Worm (Caenorhabditis elegans) whole organism, L3 larva: Measurements from ENCODE around the gene B0024.4.

ENCODE experiments used
- ZK546.5 ChIP-seq: sonication (generic microtip); optimal IDR thresholded peaks from 2 replicates; lab custom pipeline; 2017; ENCODE audit warnings: missing biosample characterization, missing genetic modification characterization
- aly-2 ChIP-seq: fragments of 150-350 bp; optimal IDR thresholded peaks from 2 replicates; lab custom pipeline; 2014; ENCODE audit warnings: missing biosample characterization, missing genetic modification characterization
- ama-1 ChIP-seq: fragments of 150-350 bp; optimal IDR thresholded peaks from 2 replicates; lab custom pipeline; 2018
- ceh-16 ChIP-seq: sonication (generic microtip); optimal IDR thresholded peaks from 2 replicates; lab custom pipeline; 2017; ENCODE audit warnings: missing biosample characterization, missing genetic modification characterization
- ceh-28 ChIP-seq: fragments of 150-350 bp; optimal IDR thresholded peaks from 2 replicates; lab custom pipeline; 2014; ENCODE audit warnings: missing biosample characterization, missing genetic modification reagents, missing genetic modification characterization
- egl-27 ChIP-seq: sonication (generic microtip); optimal IDR thresholded peaks from 4 replicates; lab custom pipeline; 2017; ENCODE audit warnings: missing biosample characterization, missing genetic modification reagents, missing genetic modification characterization
- elt-1 ChIP-seq: fragments of 150-350 bp; optimal IDR thresholded peaks from 2 replicates; lab custom pipeline; 2014; ENCODE audit warnings: missing biosample characterization, missing genetic modification characterization
- elt-2 ChIP-seq: sonication (generic microtip); optimal IDR thresholded peaks from 2 replicates; lab custom pipeline; 2016; ENCODE audit warnings: missing genetic modification reagents, mild to moderate bottlenecking, missing genetic modification characterization, missing compliant biosample characterization
- elt-3 ChIP-seq, 3 experiments: fragments of 150-350 bp in 1 of 3; sonication (generic microtip) in 2 of 3; optimal IDR thresholded peaks; 2 replicates in 2 of 3; 4 replicates in 1 of 3; lab custom pipeline; 2014 to 2017; ENCODE audit warnings: missing biosample characterization in 3 of 3, missing genetic modification characterization in 3 of 3
- eor-1 ChIP-seq, 2 experiments: fragments of 150-350 bp; optimal IDR thresholded peaks; 2 replicates each; lab custom pipeline; 2014 to 2018; ENCODE audit warnings: missing biosample characterization in 2 of 2, missing genetic modification characterization in 2 of 2
- fkh-10 ChIP-seq: sonication (generic microtip); optimal IDR thresholded peaks from 2 replicates; lab custom pipeline; 2017; ENCODE audit warnings: missing biosample characterization, missing genetic modification reagents, missing genetic modification characterization
- fkh-2 ChIP-seq: fragments of 150-350 bp; optimal IDR thresholded peaks from 2 replicates; lab custom pipeline; 2014; ENCODE audit warnings: missing biosample characterization, missing genetic modification reagents, missing genetic modification characterization
- fos-1 ChIP-seq: fragments of 150-350 bp; optimal IDR thresholded peaks from 2 replicates; lab custom pipeline; 2014; ENCODE audit warnings: missing biosample characterization, missing genetic modification characterization
- jun-1 ChIP-seq: fragments of 150-350 bp; optimal IDR thresholded peaks from 2 replicates; lab custom pipeline; 2014; ENCODE audit warnings: missing biosample characterization, missing genetic modification reagents, missing genetic modification characterization
- lin-15B ChIP-seq: fragments of 150-350 bp; optimal IDR thresholded peaks from 2 replicates; lab custom pipeline; 2014; ENCODE audit warnings: missing biosample characterization, missing genetic modification characterization
- lin-39 ChIP-seq: fragments of 150-350 bp; optimal IDR thresholded peaks from 2 replicates; lab custom pipeline; 2018; ENCODE audit warnings: missing biosample characterization, missing genetic modification reagents, missing genetic modification characterization
- lsy-12 ChIP-seq: sonication (generic microtip); optimal IDR thresholded peaks from 2 replicates; lab custom pipeline; 2016; ENCODE audit warnings: mild to moderate bottlenecking, missing genetic modification characterization, missing compliant biosample characterization
- mdl-1 ChIP-seq: fragments of 150-350 bp; optimal IDR thresholded peaks from 2 replicates; lab custom pipeline; 2014; ENCODE audit warnings: missing biosample characterization, missing genetic modification characterization
- mml-1 ChIP-seq: fragments of 150-350 bp; sonication (generic microtip); optimal IDR thresholded peaks from 3 replicates; lab custom pipeline; 2014; ENCODE audit warnings: missing biosample characterization, missing genetic modification characterization
- nhr-11 ChIP-seq: fragments of 150-350 bp; optimal IDR thresholded peaks from 2 replicates; lab custom pipeline; 2014; ENCODE audit warnings: missing biosample characterization, missing genetic modification characterization
- nhr-12 ChIP-seq: fragments of 150-350 bp; optimal IDR thresholded peaks from 2 replicates; lab custom pipeline; 2014; ENCODE audit warnings: missing biosample characterization, missing genetic modification characterization
- nhr-23 ChIP-seq: fragments of 150-350 bp; optimal IDR thresholded peaks from 2 replicates; lab custom pipeline; 2014; ENCODE audit warnings: missing biosample characterization, missing genetic modification reagents, missing genetic modification characterization
- nhr-237 ChIP-seq: fragments of 150-350 bp; optimal IDR thresholded peaks from 2 replicates; lab custom pipeline; 2014; ENCODE audit warnings: missing biosample characterization, missing genetic modification characterization
- nhr-25 ChIP-seq: sonication (generic microtip); optimal IDR thresholded peaks from 2 replicates; lab custom pipeline; 2017; ENCODE audit warnings: missing biosample characterization, missing genetic modification characterization
- nhr-28 ChIP-seq: fragments of 150-350 bp; optimal IDR thresholded peaks from 2 replicates; lab custom pipeline; 2014; ENCODE audit warnings: missing biosample characterization, missing genetic modification characterization
- nhr-43 ChIP-seq: sonication (generic microtip); optimal IDR thresholded peaks from 2 replicates; lab custom pipeline; 2016; ENCODE audit warnings: mild to moderate bottlenecking, missing genetic modification characterization, missing compliant biosample characterization; ENCODE audit not compliant: poor library complexity, severe bottlenecking
- nhr-77 ChIP-seq: fragments of 150-350 bp; optimal IDR thresholded peaks from 2 replicates; lab custom pipeline; 2014; ENCODE audit warnings: missing biosample characterization, missing genetic modification characterization
- pha-4 ChIP-seq: fragments of 150-350 bp; optimal IDR thresholded peaks from 2 replicates; lab custom pipeline; 2014; ENCODE audit warnings: missing biosample characterization, missing genetic modification reagents, missing genetic modification characterization
- pqm-1 ChIP-seq: fragments of 150-350 bp; optimal IDR thresholded peaks from 2 replicates; lab custom pipeline; 2017; ENCODE audit warnings: missing biosample characterization, missing genetic modification characterization, inconsistent platforms
- sea-2 ChIP-seq: fragments of 150-350 bp; sonication (generic microtip); optimal IDR thresholded peaks from 4 replicates; lab custom pipeline; 2014; ENCODE audit warnings: missing biosample characterization, missing genetic modification reagents, missing genetic modification characterization
- snpc-4 ChIP-seq: fragments of 150-350 bp; optimal IDR thresholded peaks from 2 replicates; lab custom pipeline; 2014; ENCODE audit warnings: missing biosample characterization, missing genetic modification characterization
- tbx-2 ChIP-seq: sonication (generic microtip); optimal IDR thresholded peaks from 2 replicates; lab custom pipeline; 2016; ENCODE audit warnings: mild to moderate bottlenecking, missing genetic modification characterization, missing compliant biosample characterization
- unc-62 ChIP-seq: fragments of 150-350 bp; sonication (generic microtip); optimal IDR thresholded peaks from 4 replicates; lab custom pipeline; 2014; ENCODE audit warnings: missing biosample characterization, missing genetic modification reagents, missing genetic modification characterization
- zag-1 ChIP-seq: fragments of 150-350 bp; optimal IDR thresholded peaks from 2 replicates; lab custom pipeline; 2014; ENCODE audit warnings: missing biosample characterization, missing genetic modification characterization
- ztf-11 ChIP-seq: fragments of 150-350 bp; optimal IDR thresholded peaks from 2 replicates; lab custom pipeline; 2014; ENCODE audit warnings: missing biosample characterization, missing genetic modification characterization

Gene B0024.4

ce11 chrV:10291848-10292247 is 5.4 kb upstream of the B0024.4 start:
- TF ChIP-seq nhr-25 (tag; lab: Kevin White, UChicago) (no peak), nhr-11 (tag; lab: Kevin White, UChicago) (no peak), nhr-43 (tag; lab: Kevin White, UChicago) (no peak), nhr-23 (tag; lab: Kevin White, UChicago) (no peak), fkh-2 (tag; lab: Kevin White, UChicago) (no peak), ztf-11 (tag; lab: Kevin White, UChicago) (no peak), nhr-28 (tag; lab: Kevin White, UChicago) (no peak), unc-62 (no peak), lin-39 (tag; lab: Kevin White, UChicago) (no peak), ceh-28 (tag; lab: Kevin White, UChicago) (no peak), nhr-237 (tag; lab: Kevin White, UChicago) (no peak), lsy-12 (tag; lab: Kevin White, UChicago) (no peak), eor-1 (tag; optimal IDR thresholded peaks at IDR 0.05; lab: Kevin White, UChicago) (no peak)

- no peak for TF ChIP-seq unc-62
- no peak for TF ChIP-seq mml-1 (tag; lab: Kevin White, UChicago)
- no peak for TF ChIP-seq fkh-10 (GFP tag; lab: Kevin White, UChicago)
- peak in 1 of 3 experiments; percentile 56 for TF ChIP-seq elt-3 (tag; optimal IDR thresholded peaks at IDR 0.05; lab: Kevin White, UChicago)
- TF ChIP-seq nhr-23 (tag; lab: Kevin White, UChicago): peak; percentile 75
- TF ChIP-seq zag-1 (tag; lab: Kevin White, UChicago): no peak
- no peak for TF ChIP-seq nhr-12 (tag; lab: Kevin White, UChicago)
- TF ChIP-seq tbx-2 (tag; lab: Kevin White, UChicago): no peak
- no peak for TF ChIP-seq nhr-25 (tag; lab: Kevin White, UChicago)
- TF ChIP-seq lin-15B: no peak
- TF ChIP-seq egl-27: no peak
- TF ChIP-seq elt-2: no peak
- no peak for TF ChIP-seq nhr-77 (tag; lab: Kevin White, UChicago)
These were observed 4.3 kb upstream of the B0024.4 start, which contains the start of gene col-149 for ce11 chrV:10292819-10293357. Gene col-149, minus strand, starts transcription at chrV:10292869.

ce11 chrV:10294549-10294948 is 2.6 kb upstream of the B0024.4 start, which contains the start of gene col-150:
Gene col-150, minus strand, starts transcription at chrV:10294649.
- TF ChIP-seq elt-3 (tag; optimal IDR thresholded peaks at IDR 0.05; lab: Kevin White, UChicago) (no peak), elt-1 (tag; lab: Kevin White, UChicago) (no peak), elt-2 (no peak), nhr-11 (tag; lab: Kevin White, UChicago) (no peak), lin-15B (no peak), ZK546.5 (tag; lab: Kevin White, UChicago) (no peak), jun-1 (tag; lab: Kevin White, UChicago) (no peak), eor-1 (tag; optimal IDR thresholded peaks at IDR 0.05; lab: Kevin White, UChicago) (no peak), unc-62 (no peak), fos-1 (tag; lab: Kevin White, UChicago) (no peak), ama-1 (lab: Kevin White, UChicago) (no peak), nhr-237 (tag; lab: Kevin White, UChicago) (no peak), sea-2 (GFP tag; lab: Kevin White, UChicago) (no peak), snpc-4 (tag; lab: Kevin White, UChicago) (no peak), pqm-1 (tag; lab: Kevin White, UChicago) (no peak), zag-1 (tag; lab: Kevin White, UChicago) (no peak), mdl-1 (tag; lab: Kevin White, UChicago) (no peak), nhr-43 (tag; lab: Kevin White, UChicago) (no peak), fkh-10 (GFP tag; lab: Kevin White, UChicago) (no peak)
- TF ChIP-seq, all 47 proteins: peak for 0

ce11 chrV:10307283-10307682 is 10.1 kb downstream of the B0024.4 start, which contains the start of gene che-12:
Gene che-12, minus strand, starts transcription at chrV:10307383.
- TF ChIP-seq sea-2 (GFP tag; lab: Kevin White, UChicago) (no peak), ceh-16 (no peak), elt-3 (tag; optimal IDR thresholded peaks at IDR 0.05; lab: Kevin White, UChicago) (no peak), nhr-77 (tag; lab: Kevin White, UChicago) (no peak), snpc-4 (tag; lab: Kevin White, UChicago) (no peak), nhr-12 (tag; lab: Kevin White, UChicago) (no peak), nhr-23 (tag; lab: Kevin White, UChicago) (no peak), nhr-25 (tag; lab: Kevin White, UChicago) (no peak), pha-4 (tag; lab: Kevin White, UChicago) (no peak), aly-2 (tag; lab: Kevin White, UChicago) (no peak), egl-27 (no peak), fkh-2 (tag; lab: Kevin White, UChicago) (no peak), ztf-11 (tag; lab: Kevin White, UChicago) (no peak), tbx-2 (tag; lab: Kevin White, UChicago) (no peak), ZK546.5 (tag; lab: Kevin White, UChicago) (no peak), mdl-1 (tag; lab: Kevin White, UChicago) (no peak), ama-1 (lab: Kevin White, UChicago) (no peak), lin-39 (tag; lab: Kevin White, UChicago) (no peak), unc-62 (no peak)
